Worm (Caenorhabditis elegans): ENCODE data around the gene drd-10.

ce11 chrV:7051133-7051765 lies 43.8 kb downstream of the drd-10 start, which contains the start of the genes tofu-2 and spig-1:
- TF ChIP-seq ztf-29 (GFP tag; IDR thresholded peaks at IDR 0.05) (no peak), ref-1 (GFP tag; conservative IDR thresholded peaks at IDR 0.05) (no peak), T22C8.4 (GFP tag; IDR thresholded peaks at IDR 0.05) (no peak), tab-1 (GFP tag; IDR thresholded peaks at IDR 0.05) (no peak), ztf-23 (GFP tag; IDR thresholded peaks at IDR 0.05) (no peak), med-1 (GFP tag; optimal IDR thresholded peaks at IDR 0.05; ENCODE audit: insufficient read depth) (no peak), klf-2 (GFP tag; conservative IDR thresholded peaks at IDR 0.05) (no peak), cog-1 (tag; optimal IDR thresholded peaks at IDR 0.05) (no peak)
